Fruit fly (Drosophila melanogaster): Measurements from ENCODE around the gene CG42752.

dm6 chr2L:18719583-18719982, 20.3 kb downstream of the CG42752 start:
- no peak for TF ChIP-seq Sp1 (GFP tag; optimal IDR thresholded peaks at IDR 0.05)
- TF ChIP-seq usp (GFP tag; optimal IDR thresholded peaks at IDR 0.05) = no peak
- no peak for TF ChIP-seq Hr78 (GFP tag; optimal IDR thresholded peaks at IDR 0.05)
- no peak for TF ChIP-seq h (GFP tag; optimal IDR thresholded peaks at IDR 0.05)
- no peak for TF ChIP-seq CrebA (GFP tag; optimal IDR thresholded peaks at IDR 0.05; ENCODE audit: borderline replicate concordance)
- TF ChIP-seq br (GFP tag; optimal IDR thresholded peaks at IDR 0.05) = no peak

All from whole organism, wandering third instar larva.